Fruit fly (Drosophila melanogaster) whole organism, embryonic: ENCODE results near the gene Cpsf100.
A peak's percentile ranks its signal among the peaks of the same experiment; 100 is the strongest.

ENCODE experiments used
- Bgb ChIP-seq: fragments of 200-800 bp; sonication (Bioruptor generic); IDR thresholded peaks from 2 replicates; pipeline ENCODE4 v1.3.6; 2022; ENCODE audit warnings: missing biosample characterization, missing genetic modification characterization; ENCODE audit not compliant: partially characterized antibody
- Bteb2 ChIP-seq: fragments of 200-800 bp; sonication (Bioruptor generic); optimal IDR thresholded peaks from 2 replicates; lab custom pipeline; 2016; ENCODE audit warnings: missing biosample characterization, missing genetic modification characterization
- CG11504 ChIP-seq: fragments of 200-800 bp; sonication (Bioruptor generic); optimal IDR thresholded peaks from 3 replicates; lab custom pipeline; 2019; ENCODE audit warnings: missing biosample characterization, mild to moderate bottlenecking, missing genetic modification characterization, moderate library complexity
- CG11723 ChIP-seq: fragments of 200-800 bp; sonication (Bioruptor generic); optimal IDR thresholded peaks from 2 replicates; lab custom pipeline; 2017; ENCODE audit warnings: missing biosample characterization, mild to moderate bottlenecking, missing genetic modification characterization
- CG12659 ChIP-seq: fragments of 200-800 bp; sonication (Bioruptor generic); optimal IDR thresholded peaks from 3 replicates; lab custom pipeline; 2017; ENCODE audit warnings: mild to moderate bottlenecking, missing biosample characterization, missing genetic modification reagents, missing genetic modification characterization
- CG14014 ChIP-seq: fragments of 200-800 bp; sonication (Bioruptor generic); IDR thresholded peaks from 2 replicates; pipeline ENCODE4 v1.3.6; 2022; ENCODE audit warnings: missing biosample characterization, missing genetic modification characterization
- CG16813 ChIP-seq: fragments of 200-800 bp; sonication (Bioruptor generic); IDR thresholded peaks from 3 replicates; pipeline ENCODE4 v1.3.6; 2022; ENCODE audit warnings: missing biosample characterization, missing genetic modification characterization; ENCODE audit not compliant: partially characterized antibody
- CG2120 ChIP-seq: fragments of 200-800 bp; sonication (Bioruptor generic); optimal IDR thresholded peaks from 3 replicates; lab custom pipeline; 2016; ENCODE audit warnings: missing biosample characterization, missing genetic modification characterization
- CG2678 ChIP-seq: fragments of 200-800 bp; sonication (Bioruptor generic); optimal IDR thresholded peaks from 3 replicates; lab custom pipeline; 2019; ENCODE audit warnings: missing biosample characterization, mild to moderate bottlenecking, missing genetic modification characterization, moderate library complexity
- CG33557 ChIP-seq: fragments of 200-800 bp; sonication (Bioruptor generic); optimal IDR thresholded peaks from 2 replicates; lab custom pipeline; 2019; ENCODE audit warnings: missing biosample characterization, mild to moderate bottlenecking, missing genetic modification characterization, moderate library complexity
- CG3407 ChIP-seq: fragments of 200-800 bp; sonication (Bioruptor generic); optimal IDR thresholded peaks from 2 replicates; lab custom pipeline; 2018; ENCODE audit warnings: missing biosample characterization, mild to moderate bottlenecking, missing genetic modification characterization
- CG34376 ChIP-seq: fragments of 200-800 bp; sonication (Bioruptor generic); optimal IDR thresholded peaks from 2 replicates; lab custom pipeline; 2018; ENCODE audit warnings: missing biosample characterization, mild to moderate bottlenecking, missing genetic modification characterization
- CG43689 ChIP-seq: fragments of 200-800 bp; sonication (Bioruptor generic); IDR thresholded peaks from 2 replicates; pipeline ENCODE4 v1.3.6; 2022; ENCODE audit warnings: missing biosample characterization, missing genetic modification characterization
- CG4854 ChIP-seq: fragments of 200-800 bp; sonication (Bioruptor generic); optimal IDR thresholded peaks from 2 replicates; lab custom pipeline; 2016; ENCODE audit warnings: missing biosample characterization, missing genetic modification characterization, inconsistent platforms
- CG5180 ChIP-seq: fragments of 200-800 bp; sonication (Bioruptor generic); optimal IDR thresholded peaks from 3 replicates; lab custom pipeline; 2017; ENCODE audit warnings: missing biosample characterization, missing genetic modification characterization, mild to moderate bottlenecking, moderate library complexity, missing genetic modification reagents
- CG6683 ChIP-seq: fragments of 200-800 bp; sonication (Bioruptor generic); optimal IDR thresholded peaks from 2 replicates; lab custom pipeline; 2017; ENCODE audit warnings: missing biosample characterization, mild to moderate bottlenecking, missing genetic modification characterization, missing genetic modification reagents
- CG7928 ChIP-seq: fragments of 200-800 bp; sonication (Bioruptor generic); optimal IDR thresholded peaks from 2 replicates; lab custom pipeline; 2017; ENCODE audit warnings: missing biosample characterization, mild to moderate bottlenecking, missing genetic modification characterization
- Dip2 ChIP-seq: fragments of 200-800 bp; sonication (Bioruptor generic); IDR thresholded peaks from 2 replicates; pipeline ENCODE4 v1.3.6; 2022; ENCODE audit warnings: missing biosample characterization, missing genetic modification characterization
- Doc2 ChIP-seq: fragments of 200-800 bp; sonication (Bioruptor generic); IDR thresholded peaks from 2 replicates; pipeline ENCODE4 v1.3.6; 2022; ENCODE audit warnings: missing biosample characterization, missing genetic modification characterization
- Hr3 ChIP-seq: fragments of 200-800 bp; sonication (Bioruptor generic); optimal IDR thresholded peaks from 3 replicates; lab custom pipeline; 2016; ENCODE audit warnings: missing biosample characterization, missing genetic modification characterization
- Jarid2 ChIP-seq: fragments of 200-800 bp; sonication (Bioruptor generic); optimal IDR thresholded peaks from 3 replicates; lab custom pipeline; 2017; ENCODE audit warnings: mild to moderate bottlenecking, missing biosample characterization, missing genetic modification reagents, missing genetic modification characterization
- MBD-R2 ChIP-seq: fragments of 200-800 bp; sonication (Bioruptor generic); IDR thresholded peaks from 2 replicates; pipeline ENCODE4 v1.3.6; 2022; ENCODE audit warnings: missing biosample characterization, missing genetic modification characterization
- NC2α ChIP-seq: fragments of 200-800 bp; sonication (Bioruptor generic); optimal IDR thresholded peaks from 2 replicates; lab custom pipeline; 2016; ENCODE audit warnings: missing biosample characterization, missing genetic modification characterization
- NK7.1 ChIP-seq: fragments of 200-800 bp; sonication (Bioruptor generic); optimal IDR thresholded peaks from 3 replicates; lab custom pipeline; 2016; ENCODE audit warnings: missing biosample characterization, missing genetic modification characterization
- Poxn ChIP-seq: fragments of 200-800 bp; sonication (Bioruptor generic); IDR thresholded peaks from 2 replicates; pipeline ENCODE4 v1.3.6; 2022; ENCODE audit warnings: missing biosample characterization, missing genetic modification characterization
- Ravus ChIP-seq: fragments of 200-800 bp; sonication (Bioruptor generic); IDR thresholded peaks from 2 replicates; pipeline ENCODE4 v1.3.6; 2022; ENCODE audit warnings: missing biosample characterization, missing genetic modification characterization
- Sry-β ChIP-seq: fragments of 200-800 bp; sonication (Bioruptor generic); optimal IDR thresholded peaks from 2 replicates; lab custom pipeline; 2018; ENCODE audit warnings: missing biosample characterization, mild to moderate bottlenecking, missing genetic modification characterization, moderate library complexity
- Sry-δ ChIP-seq: fragments of 200-800 bp; sonication (Bioruptor generic); optimal IDR thresholded peaks from 2 replicates; lab custom pipeline; 2016; ENCODE audit warnings: missing biosample characterization, missing genetic modification characterization
- az2 ChIP-seq: fragments of 200-800 bp; sonication (Bioruptor generic); optimal IDR thresholded peaks from 3 replicates; lab custom pipeline; 2016; ENCODE audit warnings: missing biosample characterization, missing genetic modification characterization
- caup ChIP-seq: fragments of 200-800 bp; sonication (Bioruptor generic); optimal IDR thresholded peaks from 3 replicates; lab custom pipeline; 2017; ENCODE audit warnings: missing biosample characterization, mild to moderate bottlenecking, missing genetic modification characterization, moderate library complexity; ENCODE audit not compliant: severe bottlenecking
- cg ChIP-seq: fragments of 200-800 bp; sonication (Bioruptor generic); optimal IDR thresholded peaks from 3 replicates; lab custom pipeline; 2019; ENCODE audit warnings: missing biosample characterization, mild to moderate bottlenecking, missing genetic modification characterization, moderate library complexity
- chn ChIP-seq: fragments of 200-800 bp; sonication (Bioruptor generic); optimal IDR thresholded peaks from 2 replicates; lab custom pipeline; 2016; ENCODE audit warnings: missing biosample characterization, missing genetic modification characterization
- croc ChIP-seq: fragments of 200-800 bp; sonication (Bioruptor generic); conservative IDR thresholded peaks from 3 replicates; pipeline ENCODE4 v1.3.6; 2022; ENCODE audit warnings: missing biosample characterization, missing genetic modification characterization
- danr ChIP-seq: fragments of 200-800 bp; sonication (Bioruptor generic); IDR thresholded peaks from 2 replicates; pipeline ENCODE4 v1.3.6; 2022; ENCODE audit warnings: missing biosample characterization, missing genetic modification characterization
- dysf ChIP-seq: fragments of 200-800 bp; sonication (Bioruptor generic); IDR thresholded peaks from 3 replicates; pipeline ENCODE4 v1.3.6; 2022; ENCODE audit warnings: missing biosample characterization, missing genetic modification characterization
- exex ChIP-seq: fragments of 200-800 bp; sonication (Bioruptor generic); optimal IDR thresholded peaks from 4 replicates; lab custom pipeline; 2018; ENCODE audit warnings: missing biosample characterization, mild to moderate bottlenecking, missing genetic modification characterization, moderate library complexity
- fu2 ChIP-seq: fragments of 200-800 bp; sonication (Bioruptor generic); optimal IDR thresholded peaks from 2 replicates; lab custom pipeline; 2016; ENCODE audit warnings: missing biosample characterization, missing genetic modification characterization
- gem ChIP-seq: fragments of 200-800 bp; sonication (Bioruptor generic); optimal IDR thresholded peaks from 2 replicates; lab custom pipeline; 2019; ENCODE audit warnings: missing biosample characterization, mild to moderate bottlenecking, missing genetic modification characterization, moderate library complexity
- hbn ChIP-seq: fragments of 200-800 bp; sonication (Bioruptor generic); IDR thresholded peaks from 2 replicates; pipeline ENCODE4 v1.3.6; 2022; ENCODE audit warnings: missing biosample characterization, missing genetic modification characterization; ENCODE audit not compliant: partially characterized antibody
- her ChIP-seq: fragments of 200-800 bp; sonication (Bioruptor generic); optimal IDR thresholded peaks from 2 replicates; lab custom pipeline; 2016; ENCODE audit warnings: missing biosample characterization, missing genetic modification characterization
- kah ChIP-seq: fragments of 200-800 bp; sonication (Bioruptor generic); optimal IDR thresholded peaks from 2 replicates; lab custom pipeline; 2018; ENCODE audit warnings: missing biosample characterization, mild to moderate bottlenecking, missing genetic modification characterization
- luna ChIP-seq: fragments of 200-800 bp; sonication (Bioruptor generic); optimal IDR thresholded peaks from 2 replicates; lab custom pipeline; 2016; ENCODE audit warnings: missing biosample characterization, missing genetic modification characterization
- org-1 ChIP-seq: fragments of 200-800 bp; sonication (Bioruptor generic); optimal IDR thresholded peaks from 2 replicates; lab custom pipeline; 2017; ENCODE audit warnings: missing biosample characterization, missing genetic modification characterization
- p53 ChIP-seq: fragments of 200-800 bp; sonication (Bioruptor generic); optimal IDR thresholded peaks from 2 replicates; lab custom pipeline; 2016; ENCODE audit warnings: missing biosample characterization, missing genetic modification characterization
- pb ChIP-seq: fragments of 200-800 bp; sonication (Bioruptor generic); optimal IDR thresholded peaks from 3 replicates; lab custom pipeline; 2016; ENCODE audit warnings: missing biosample characterization, missing genetic modification characterization
- row ChIP-seq: fragments of 200-800 bp; sonication (Bioruptor generic); IDR thresholded peaks from 3 replicates; pipeline ENCODE4 v1.3.6; 2022; ENCODE audit warnings: missing biosample characterization, missing genetic modification characterization
- sens ChIP-seq: fragments of 200-800 bp; sonication (Bioruptor generic); peaks from one replicate; lab custom pipeline; 2016; ENCODE audit warnings: missing biosample characterization, missing genetic modification characterization
- shn ChIP-seq: fragments of 200-800 bp; sonication (Bioruptor generic); optimal IDR thresholded peaks from 3 replicates; lab custom pipeline; 2016; ENCODE audit warnings: missing biosample characterization, missing genetic modification characterization
- ssp ChIP-seq: fragments of 200-800 bp; sonication (Bioruptor generic); IDR thresholded peaks from 2 replicates; pipeline ENCODE4 v1.3.6; 2022; ENCODE audit warnings: missing biosample characterization, missing genetic modification characterization
- ttk ChIP-seq: fragments of 200-800 bp; sonication (Bioruptor generic); IDR thresholded peaks from 2 replicates; pipeline ENCODE4 v2.1.2; 2022; ENCODE audit warnings: missing biosample characterization, missing genetic modification characterization

Cpsf100 gene

DNA sequence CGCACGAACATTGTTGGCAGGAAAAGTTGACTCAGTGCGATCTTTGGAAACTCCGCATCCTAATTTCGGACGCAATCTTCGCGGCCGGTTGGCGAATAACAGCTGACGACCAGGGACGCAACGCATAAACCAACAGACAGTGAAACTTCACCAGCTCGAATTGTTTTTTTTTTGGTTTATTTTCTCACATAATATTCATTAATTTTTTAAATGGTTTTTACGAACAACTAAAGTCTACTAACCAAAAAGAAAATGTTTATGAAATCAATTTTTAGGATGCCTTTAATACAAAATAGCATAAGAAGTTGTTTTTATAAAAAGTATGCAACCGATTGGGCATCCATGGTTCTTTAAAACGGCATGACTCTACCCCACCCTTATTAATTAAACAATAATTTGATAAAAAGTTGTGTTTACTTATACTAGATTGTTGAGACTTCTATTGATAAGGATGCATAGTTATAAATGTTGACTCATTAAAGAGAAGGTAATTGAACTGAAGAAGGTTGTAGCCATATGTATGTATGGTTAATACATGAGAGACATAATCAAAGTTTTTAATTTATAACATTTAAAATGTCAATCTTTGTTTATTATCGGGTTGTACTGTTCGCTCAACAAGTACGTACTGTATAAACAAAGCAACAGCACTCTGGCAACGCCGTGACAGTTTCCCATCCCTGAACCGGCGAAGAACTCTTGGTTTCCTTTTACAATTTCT is at the start of gene Cpsf100, which contains the start of gene beta4GalNAcTB (continued):
- TF ChIP-seq CG2678 (tag; lab: Kevin White, UChicago) (peak; percentile 83), chn (GFP tag; lab: Kevin White, UChicago) (peak; percentile 40), exex (tag; lab: Kevin White, UChicago) (peak; percentile 80), row (peak; percentile 85), NK7.1 (GFP tag; lab: Kevin White, UChicago) (no peak), org-1 (GFP tag; lab: Kevin White, UChicago) (peak; percentile 49), ssp (GFP tag; lab: Robert Waterston, UW) (peak; percentile 59), CG11723 (GFP tag; lab: Kevin White, UChicago) (no peak), pb (no peak), CG11504 (tag; lab: Kevin White, UChicago) (peak; percentile 72), gem (tag; lab: Kevin White, UChicago) (peak; percentile 80), kah (GFP tag; lab: Kevin White, UChicago) (peak; percentile 6), NC2α (GFP tag; lab: Kevin White, UChicago) (peak; percentile 7), Sry-β (GFP tag; lab: Kevin White, UChicago) (no peak), Jarid2 (GFP tag; lab: Kevin White, UChicago) (peak; percentile 11), hbn (no peak), CG2120 (GFP tag; lab: Kevin White, UChicago) (peak; percentile 79), Hr3 (peak; percentile 88), dysf (GFP tag; lab: Robert Waterston, UW) (peak; percentile 79), CG6683 (GFP tag; lab: Kevin White, UChicago) (peak; percentile 25), cg (GFP tag; lab: Kevin White, UChicago) (no peak), her (peak; percentile 7), Bteb2 (GFP tag; lab: Kevin White, UChicago) (peak; percentile 31), CG16813 (no peak), luna (GFP tag; lab: Kevin White, UChicago) (no peak), CG33557 (GFP tag; lab: Kevin White, UChicago) (peak; percentile 44), CG12659 (peak; percentile 84), CG5180 (GFP tag; lab: Kevin White, UChicago) (no peak), Ravus (GFP tag; lab: Robert Waterston, UW) (no peak), CG43689 (GFP tag; lab: Robert Waterston, UW) (no peak), danr (GFP tag; lab: Robert Waterston, UW) (0 out of 2 replicates have a peak, but pooled peaks have one; percentile 20), Poxn (GFP tag; lab: Robert Waterston, UW) (0 out of 2 replicates have a peak, but pooled peaks have one; percentile 25), p53 (no peak), Bgb (GFP tag; lab: Robert Waterston, UW) (no peak), sens (GFP tag; lab: Kevin White, UChicago) (peak; percentile 91), CG4854 (GFP tag; lab: Kevin White, UChicago) (no peak), croc (GFP tag; lab: Robert Waterston, UW) (peak; percentile 36; the same call in 1 of the 3 replicates), fu2 (GFP tag; lab: Kevin White, UChicago) (peak; percentile 65), ttk (GFP tag; lab: Robert Waterston, UW) (peak; percentile 34), CG14014 (GFP tag; lab: Robert Waterston, UW) (peak; percentile 49; the same call in 1 of the 2 replicates), CG7928 (peak; percentile 91), Dip2 (GFP tag; lab: Robert Waterston, UW) (no peak), MBD-R2 (GFP tag; lab: Robert Waterston, UW) (peak; percentile 89), CG3407 (peak; percentile 50), caup (GFP tag; lab: Kevin White, UChicago) (peak; percentile 32), shn (peak; percentile 33), CG34376 (GFP tag; lab: Kevin White, UChicago) (peak; percentile 21), Doc2 (no peak), Sry-δ (GFP tag; lab: Kevin White, UChicago) (peak; percentile 8), az2 (GFP tag; lab: Kevin White, UChicago) (peak; percentile 79)
